Fruit fly (Drosophila melanogaster) Kc167 (cell line): ENCODE results near the gene Tsp97E.

ENCODE experiments used
- Myc ChIP-seq: fragments of >200 bp; optimal IDR thresholded peaks from 2 replicates; lab custom pipeline; 2017; ENCODE audit warnings: missing external identifiers
- Sin3A ChIP-seq: fragments of >200 bp; optimal IDR thresholded peaks from 2 replicates; lab custom pipeline; 2018; ENCODE audit warnings: missing external identifiers
- h ChIP-seq: fragments of >200 bp; optimal IDR thresholded peaks from 3 replicates; lab custom pipeline; 2018; ENCODE audit warnings: missing external identifiers
- insv ChIP-seq: fragments of >200 bp; optimal IDR thresholded peaks from 3 replicates; lab custom pipeline; 2018; ENCODE audit warnings: missing external identifiers
- psq ChIP-seq: fragments of >200 bp; optimal IDR thresholded peaks from 2 replicates; lab custom pipeline; 2017; ENCODE audit warnings: missing external identifiers
- ttk ChIP-seq: sonication (Bioruptor generic); optimal IDR thresholded peaks from 2 replicates; lab custom pipeline; 2017; ENCODE audit warnings: missing external identifiers

The Tsp97E gene

dm6 chr3R:26980282-26980691, 15.7 kb upstream of the Tsp97E start:
- TF ChIP-seq h (lab: Kevin White, UChicago) (no peak), Sin3A (lab: Kevin White, UChicago) (no peak), ttk (no peak), insv (lab: Kevin White, UChicago) (no peak), psq (lab: Kevin White, UChicago) (no peak), Myc (lab: Kevin White, UChicago) (no peak)

DNA sequence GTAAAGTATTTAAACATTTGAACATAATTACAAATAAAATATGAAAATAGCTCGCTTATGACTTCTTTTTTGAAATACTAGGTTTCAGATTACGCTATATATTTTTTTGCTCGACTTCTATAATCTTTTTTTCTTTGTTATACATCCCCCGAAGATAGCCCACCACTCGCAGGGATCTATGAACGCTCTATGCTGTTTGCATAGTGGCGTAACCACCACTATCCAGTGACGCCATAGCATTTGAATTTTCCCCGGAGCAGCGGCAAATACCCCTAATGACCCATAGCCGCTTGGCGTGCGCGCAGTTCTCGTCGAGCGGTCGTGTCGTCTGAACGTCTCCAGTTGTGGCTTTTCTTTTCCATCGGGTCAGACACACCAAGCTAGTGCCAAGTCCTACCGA, 13.6 kb upstream of the Tsp97E start, which contains the start of the genes CG14253 and CG46313:
Gene CG14253, plus strand, starts transcription at position 301 of the 400 bp plus-strand sequence.
Gene CG46313, plus strand, starts transcription at position 301 of the 400 bp plus-strand sequence.
- no peak for TF ChIP-seq Sin3A (lab: Kevin White, UChicago)
- no peak for TF ChIP-seq h (lab: Kevin White, UChicago)
- no peak for TF ChIP-seq Myc (lab: Kevin White, UChicago)

DNA sequence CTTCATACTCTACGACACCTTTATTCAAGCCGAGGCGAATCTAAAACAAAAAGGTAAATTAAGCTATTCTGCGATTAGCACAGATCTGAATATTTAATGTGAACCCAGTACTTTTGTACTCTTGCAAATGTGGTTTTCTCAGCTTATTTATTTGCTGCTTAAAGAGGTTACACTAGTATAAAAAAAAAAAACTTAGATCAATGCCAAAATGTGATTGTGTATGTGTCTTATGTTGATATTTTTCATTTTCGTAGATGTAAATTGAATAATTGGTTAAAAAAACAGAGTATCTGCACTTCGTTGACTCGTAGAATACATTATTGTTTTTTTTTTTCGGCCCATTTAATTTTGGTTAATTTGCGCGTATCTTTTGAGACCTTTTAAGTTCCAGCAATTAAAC, 5.1 kb upstream of the Tsp97E start:
- TF ChIP-seq h (lab: Kevin White, UChicago), result no peak

DNA sequence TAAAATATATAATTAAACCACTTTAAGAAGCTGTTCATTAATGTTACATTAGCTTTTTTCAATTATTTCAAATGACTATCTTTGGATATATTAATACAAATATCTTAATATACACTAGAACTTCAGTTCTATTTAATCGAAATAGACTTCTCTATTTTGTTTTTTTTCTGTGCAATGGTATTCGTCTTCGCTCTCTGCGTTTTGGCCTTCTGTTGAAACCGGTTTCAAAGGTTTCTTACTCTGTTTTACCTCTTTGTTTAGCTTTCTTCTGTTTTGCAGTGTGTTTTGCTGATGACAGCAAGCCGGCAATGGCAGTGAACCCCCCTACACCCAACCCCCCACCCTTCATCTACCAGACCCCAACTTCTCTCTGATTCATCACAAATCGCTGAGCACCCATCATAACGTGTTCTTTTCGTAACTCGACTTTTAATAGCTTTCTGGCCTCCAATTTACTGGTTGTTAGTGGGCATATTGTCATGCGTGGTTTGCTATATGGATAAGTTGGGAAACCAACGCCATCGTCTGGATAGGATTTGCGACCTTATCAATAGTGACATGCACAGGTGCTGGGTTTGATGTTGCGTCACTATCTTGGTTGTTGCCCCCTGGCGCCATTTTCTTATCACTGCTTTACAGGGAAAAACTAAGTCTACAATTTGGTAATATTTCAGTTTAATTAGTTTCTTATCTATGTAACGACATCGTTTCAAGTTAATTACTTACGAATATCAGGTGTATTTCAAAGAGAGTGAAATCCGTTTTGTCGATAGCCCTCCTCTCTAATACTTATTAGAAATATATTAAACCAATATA, 4.4 kb upstream of the Tsp97E start:
- TF ChIP-seq insv (lab: Kevin White, UChicago), result no peak
- no peak for TF ChIP-seq ttk
- TF ChIP-seq h (lab: Kevin White, UChicago), result no peak
- TF ChIP-seq psq (lab: Kevin White, UChicago), result no peak

DNA sequence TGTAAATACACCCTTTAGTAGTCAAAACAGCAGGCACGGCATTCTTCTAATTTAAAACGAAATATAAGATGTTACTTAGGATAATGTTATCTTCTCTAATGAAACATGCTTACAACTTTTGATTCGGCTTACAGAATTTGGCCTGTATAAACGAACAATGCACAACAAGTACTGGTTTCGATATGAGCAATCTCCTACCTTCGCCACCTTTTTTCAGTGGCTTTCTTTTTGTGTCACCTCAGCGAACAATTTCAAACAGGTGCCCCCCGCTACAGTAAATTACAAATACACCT, 3.6 kb upstream of the Tsp97E start:
- TF ChIP-seq insv (lab: Kevin White, UChicago) (no peak), psq (lab: Kevin White, UChicago) (no peak), Sin3A (lab: Kevin White, UChicago) (no peak), Myc (lab: Kevin White, UChicago) (no peak), ttk (no peak), h (lab: Kevin White, UChicago) (no peak)

dm6 chr3R:26967587-26968312, 3.1 kb upstream of the Tsp97E start:
- TF ChIP-seq h (lab: Kevin White, UChicago) (no peak), Myc (lab: Kevin White, UChicago) (no peak), psq (lab: Kevin White, UChicago) (no peak), Sin3A (lab: Kevin White, UChicago) (no peak), ttk (no peak), insv (lab: Kevin White, UChicago) (no peak)

DNA sequence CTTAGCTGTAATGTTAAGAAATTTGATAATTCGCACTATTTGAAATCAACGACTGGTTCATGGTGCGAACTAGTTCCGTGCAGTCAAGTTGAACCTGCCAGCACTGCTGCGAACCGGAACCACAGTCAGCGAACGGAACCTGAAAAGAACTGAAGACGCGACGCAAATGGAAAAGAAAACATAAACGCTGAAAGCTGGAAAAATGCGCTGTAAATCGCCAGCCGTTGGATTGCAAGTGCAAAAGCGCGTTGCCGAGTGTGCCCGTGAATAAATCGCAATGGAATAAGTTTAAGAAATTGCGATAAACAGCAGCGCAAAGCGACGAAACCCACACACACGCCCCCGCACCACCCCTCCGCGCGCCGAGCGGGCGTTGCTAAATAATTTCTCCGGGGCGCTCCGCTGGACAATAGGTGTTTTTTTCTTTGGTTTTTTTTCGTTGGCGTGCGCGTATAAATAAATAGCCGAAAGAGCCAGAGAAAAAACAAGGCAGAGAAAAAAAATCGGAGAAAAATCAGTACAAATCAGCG, 2.2 kb upstream of the Tsp97E start, which contains the start of gene CG5521:
Gene CG5521, plus strand, starts transcription at position 137 of the 530 bp plus-strand sequence.
- no peak for TF ChIP-seq h (lab: Kevin White, UChicago)
- TF ChIP-seq Sin3A (lab: Kevin White, UChicago), result no peak
- TF ChIP-seq insv (lab: Kevin White, UChicago), result no peak
- TF ChIP-seq psq (lab: Kevin White, UChicago), result no peak
- TF ChIP-seq Myc (lab: Kevin White, UChicago), result no peak
- TF ChIP-seq ttk, result no peak

- TF ChIP-seq psq (lab: Kevin White, UChicago) (no peak), ttk (no peak), h (lab: Kevin White, UChicago) (no peak), Myc (lab: Kevin White, UChicago) (no peak), insv (lab: Kevin White, UChicago) (no peak)
Measured at dm6 chr3R:26966385-26966784, 1.8 kb upstream of the Tsp97E start, which contains the start of gene Gr97a. Gene Gr97a (minus strand): TSS chr3R:26966485.

- no peak for TF ChIP-seq Myc (lab: Kevin White, UChicago)
- no peak for TF ChIP-seq h (lab: Kevin White, UChicago)
- no peak for TF ChIP-seq ttk
- TF ChIP-seq insv (lab: Kevin White, UChicago), result no peak
- TF ChIP-seq Sin3A (lab: Kevin White, UChicago), result no peak
- TF ChIP-seq psq (lab: Kevin White, UChicago), result no peak
Measured at dm6 chr3R:26963747-26964174, 856 bp downstream of the Tsp97E start.

DNA sequence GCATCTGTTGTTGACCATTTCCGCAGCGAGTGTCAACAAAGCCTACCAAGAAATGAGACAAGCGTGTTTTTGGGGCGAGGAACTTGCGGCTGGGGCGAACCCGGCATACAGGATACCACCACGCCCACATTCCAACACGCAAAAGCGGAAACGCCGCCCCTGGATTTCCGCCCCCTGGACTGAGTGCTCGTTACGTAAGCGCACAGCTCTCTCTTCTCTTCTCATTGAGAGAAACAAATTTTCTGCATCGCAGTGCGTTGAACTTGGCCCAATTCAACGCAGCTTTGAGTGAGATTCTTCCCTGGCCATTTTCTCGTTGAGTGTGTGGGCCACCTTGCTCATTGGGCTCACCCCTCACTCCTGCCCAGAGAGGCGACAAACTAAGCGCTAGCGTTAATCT, 4.1 kb downstream of the Tsp97E start:
- TF ChIP-seq insv (lab: Kevin White, UChicago) (no peak), Sin3A (lab: Kevin White, UChicago) (no peak), psq (lab: Kevin White, UChicago) (no peak), ttk (no peak), h (lab: Kevin White, UChicago) (no peak), Myc (lab: Kevin White, UChicago) (no peak)

dm6 chr3R:26958314-26958979, 6.2 kb downstream of the Tsp97E start, which contains the start of gene CG6330:
Gene CG6330 (minus strand): TSS chr3R:26958491.
- TF ChIP-seq Sin3A (lab: Kevin White, UChicago) (no peak), insv (lab: Kevin White, UChicago) (no peak), psq (lab: Kevin White, UChicago) (no peak), Myc (lab: Kevin White, UChicago) (no peak), ttk (no peak), h (lab: Kevin White, UChicago) (no peak)
